Worm (Caenorhabditis elegans) whole organism, young adult: ENCODE data around the gene F47B8.10.

Experiments
- rpc-1 ChIP-seq, 2 experiments: fragments of 150-350 bp in 1 of 2; sonication (generic microtip) in 1 of 2; optimal IDR thresholded peaks; 2 replicates each; lab custom pipeline; 2014 to 2018; ENCODE audit warnings: missing biosample characterization in 1 of 2, missing genetic modification characterization in 1 of 2, missing genetic modification reagents in 1 of 2, missing genotype in 1 of 2
- ztf-3 ChIP-seq: fragments of 200-800 bp; sonication (Bioruptor generic); optimal IDR thresholded peaks from 2 replicates; lab custom pipeline; 2018; ENCODE audit warnings: mild to moderate bottlenecking, missing genetic modification characterization, missing compliant biosample characterization

DNA sequence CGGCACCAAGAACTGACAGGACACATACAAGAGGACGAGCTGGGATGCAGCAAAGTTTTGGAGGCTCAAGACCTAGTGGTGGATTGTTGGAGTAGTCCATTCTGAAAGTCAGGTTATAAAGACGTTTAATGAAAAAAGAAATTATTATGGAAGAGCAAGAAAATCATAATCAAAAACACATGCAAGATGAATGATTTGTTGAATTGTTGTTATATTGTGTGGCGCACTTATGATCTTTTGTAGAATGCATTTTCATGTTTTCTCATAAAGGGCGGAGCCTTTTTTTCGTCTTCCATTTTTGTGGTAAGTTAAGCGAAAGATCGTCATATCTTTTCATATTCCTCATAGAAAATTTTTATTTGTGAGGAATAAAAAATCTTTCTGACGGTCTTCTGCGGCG, 25.2 kb upstream of the F47B8.10 start, which contains the start of gene F47B8.2:
- no peak for TF ChIP-seq rpc-1 (optimal IDR thresholded peaks at IDR 0.05; lab: Kevin White, UChicago)
- TF ChIP-seq rpc-1 (tag; optimal IDR thresholded peaks at IDR 0.05; lab: Kevin White, UChicago) = no peak
- TF ChIP-seq ztf-3 = no peak
